Worm (Caenorhabditis elegans): Measurements from ENCODE around the gene rom-4.

The rom-4 gene

ce11 chrIV:16988397-16988796 lies 7.2 kb upstream of the rom-4 start, which contains the start of gene nccd-1:
Gene nccd-1 (plus strand): TSS chrIV:16988697.
- TF ChIP-seq attf-3 (GFP tag; conservative IDR thresholded peaks at IDR 0.05): no peak
- no peak for TF ChIP-seq C17E4.6 (GFP tag; IDR thresholded peaks at IDR 0.05)
- TF ChIP-seq tlf-1 (GFP tag; optimal IDR thresholded peaks at IDR 0.05): no peak
- no peak for TF ChIP-seq dpl-1 (GFP tag; optimal IDR thresholded peaks at IDR 0.05)
- TF ChIP-seq B0035.1 (tag; optimal IDR thresholded peaks at IDR 0.05): no peak
- TF ChIP-seq nhr-27 (tag; optimal IDR thresholded peaks at IDR 0.05): no peak
- TF ChIP-seq pbrm-1 (GFP tag; IDR thresholded peaks at IDR 0.05): no peak
- TF ChIP-seq ztf-26 (tag; optimal IDR thresholded peaks at IDR 0.05): no peak
- no peak for TF ChIP-seq Y67H2A.10 (GFP tag; conservative IDR thresholded peaks at IDR 0.05)

DNA sequence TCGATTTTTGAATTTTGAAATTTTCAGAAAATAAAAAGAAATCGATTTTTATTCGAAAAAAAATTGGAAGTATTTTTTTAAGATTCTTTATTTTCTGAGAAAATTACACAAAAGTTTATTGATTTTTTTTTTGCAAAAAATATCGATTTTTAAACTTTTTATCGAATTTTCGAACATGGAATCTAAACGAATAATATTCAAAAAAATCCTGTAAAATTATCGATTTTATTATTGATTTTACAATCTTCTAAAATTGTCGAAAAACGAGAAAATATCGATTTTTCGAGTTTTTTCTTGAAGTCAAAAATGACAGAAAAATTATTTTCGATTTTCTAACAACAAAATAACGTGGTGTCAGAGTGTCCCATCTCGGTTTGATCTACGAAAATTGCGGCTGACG lies 10.1 kb downstream of the rom-4 start:
- TF ChIP-seq C06A6.2 (GFP tag; conservative IDR thresholded peaks at IDR 0.05) (no peak), rpc-1 (optimal IDR thresholded peaks at IDR 0.05) (no peak), rpc-1 (tag; optimal IDR thresholded peaks at IDR 0.05) (no peak), tbx-9 (tag; optimal IDR thresholded peaks at IDR 0.05; ENCODE audit: borderline replicate concordance) (no peak), Y53F4B.3 (GFP tag; IDR thresholded peaks at IDR 0.05) (no peak), F22D6.2 (tag; optimal IDR thresholded peaks at IDR 0.05) (no peak), Y56A3A.18 (GFP tag; IDR thresholded peaks at IDR 0.05) (no peak), F23B12.7 (tag; optimal IDR thresholded peaks at IDR 0.05; ENCODE audit: insufficient read depth) (no peak), ztf-18 (tag; optimal IDR thresholded peaks at IDR 0.05) (no peak), ztf-28 (GFP tag; IDR thresholded peaks at IDR 0.05) (no peak)

- TF ChIP-seq bed-2 (GFP tag; IDR thresholded peaks at IDR 0.05) (no peak), egrh-3 (GFP tag; IDR thresholded peaks at IDR 0.05) (0 out of 2 replicates have a peak, but pooled peaks have one; percentile 15), zfh-2 (GFP tag; conservative IDR thresholded peaks at IDR 0.05) (peak; percentile 81)
Measured at ce11 chrIV:17010274-17010673, 14.7 kb downstream of the rom-4 start.

DNA sequence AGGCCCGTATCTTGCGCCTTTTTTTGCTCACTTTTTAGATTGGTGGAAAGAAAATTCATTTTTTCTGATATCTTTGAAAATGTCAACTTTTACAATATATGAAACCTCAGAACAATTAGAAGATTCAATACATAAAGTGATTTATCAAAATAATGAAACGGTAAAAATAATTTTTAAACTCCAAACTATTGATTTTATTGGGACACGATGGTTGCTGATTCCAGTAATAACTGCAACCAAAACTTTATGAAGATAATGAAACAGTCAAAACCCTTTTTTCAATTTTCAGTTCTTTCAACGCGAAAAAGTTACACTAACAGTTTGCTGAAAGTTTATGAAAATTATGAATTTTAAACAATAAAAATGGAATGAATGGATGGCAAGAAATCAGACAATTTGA lies 25.4 kb downstream of the rom-4 start:
- no peak for TF ChIP-seq T07F8.4 (tag; optimal IDR thresholded peaks at IDR 0.05)
- peak; percentile 76; the same call in 1 of the 2 replicates for TF ChIP-seq attf-6 (GFP tag; IDR thresholded peaks at IDR 0.05)
- no peak for TF ChIP-seq ccch-3 (GFP tag; optimal IDR thresholded peaks at IDR 0.05)
- TF ChIP-seq snpc-4 (GFP tag; optimal IDR thresholded peaks at IDR 0.05): no peak
- peak in 3 of 4 experiments; percentile 26 to 59 (median 49) for TF ChIP-seq snpc-4 (tag; optimal IDR thresholded peaks at IDR 0.05)

DNA sequence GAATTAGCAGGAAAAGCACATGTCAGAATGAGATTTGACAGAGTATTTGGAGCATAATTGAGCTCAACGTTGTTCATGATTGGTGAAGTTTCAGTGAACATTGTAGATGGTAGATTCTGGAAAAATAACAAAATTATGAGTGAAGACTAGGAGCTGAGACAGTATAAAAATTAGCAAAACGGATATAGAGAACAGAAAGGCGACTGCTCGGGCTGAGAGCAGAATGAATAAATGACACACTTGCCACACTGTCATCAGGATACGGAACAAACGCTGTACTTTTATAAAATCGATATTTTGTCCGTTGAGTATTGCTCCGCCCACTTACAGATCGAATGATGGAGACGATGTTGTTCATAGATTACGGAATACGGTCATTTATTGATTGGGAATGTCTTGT lies 29.4 kb downstream of the rom-4 start, which contains the start of gene dct-13:
TSS of gene dct-13 (minus strand) at position 101 of the 400 bp plus-strand sequence.
- TF ChIP-seq rec-8 (tag; optimal IDR thresholded peaks at IDR 0.05): no peak
- TF ChIP-seq F23B12.7 (tag; optimal IDR thresholded peaks at IDR 0.05; ENCODE audit: insufficient read depth): no peak
- no peak for TF ChIP-seq ama-1 (optimal IDR thresholded peaks at IDR 0.05)
- no peak for TF ChIP-seq ama-1 (GFP tag; optimal IDR thresholded peaks at IDR 0.05)
- no peak for TF ChIP-seq sea-2 (GFP tag; IDR thresholded peaks at IDR 0.05)
- TF ChIP-seq zim-3 (tag; optimal IDR thresholded peaks at IDR 0.05): no peak
- TF ChIP-seq egl-18 (GFP tag; IDR thresholded peaks at IDR 0.05): no peak
- TF ChIP-seq cebp-2 (GFP tag; IDR thresholded peaks at IDR 0.05): no peak
- TF ChIP-seq tbp1 (GFP tag; optimal IDR thresholded peaks at IDR 0.05): no peak
- TF ChIP-seq snpc-1.1 (tag; optimal IDR thresholded peaks at IDR 0.05; ENCODE audit: insufficient read depth): no peak
- no peak for TF ChIP-seq hmg-20 (GFP tag; IDR thresholded peaks at IDR 0.05)
- no peak for TF ChIP-seq nhr-120 (GFP tag; IDR thresholded peaks at IDR 0.05)
- no peak for TF ChIP-seq ceh-100 (GFP tag; IDR thresholded peaks at IDR 0.05)
- TF ChIP-seq sdz-38 (tag; optimal IDR thresholded peaks at IDR 0.05): no peak
